Worm (Caenorhabditis elegans) whole organism, L4 larva: Measurements from ENCODE around the gene nspc-19.
A peak's percentile ranks its signal among the peaks of the same experiment; 100 is the strongest.

Source experiments
- D1046.2 ChIP-seq: fragments of 200-800 bp; sonication (Bioruptor generic); IDR thresholded peaks from 2 replicates; pipeline ENCODE4 v1.3.6; 2022; ENCODE audit warnings: missing genetic modification characterization, missing compliant biosample characterization
- F37D6.2 ChIP-seq: sonication (generic microtip); optimal IDR thresholded peaks from 2 replicates; lab custom pipeline; 2016; ENCODE audit warnings: mild to moderate bottlenecking, missing genetic modification characterization, missing compliant biosample characterization
- F44E2.7 ChIP-seq: fragments of 200-800 bp; sonication (Bioruptor generic); IDR thresholded peaks from 2 replicates; pipeline ENCODE4 v2.1.2; 2022; ENCODE audit warnings: missing genetic modification characterization, missing compliant biosample characterization
- R02D3.7 ChIP-seq: fragments of 150-350 bp; sonication (generic microtip); optimal IDR thresholded peaks from 3 replicates; lab custom pipeline; 2014; ENCODE audit warnings: missing biosample characterization, missing genetic modification characterization
- T20F7.1 ChIP-seq: fragments of 200-800 bp; sonication (Bioruptor generic); optimal IDR thresholded peaks from 2 replicates; lab custom pipeline; 2018; ENCODE audit warnings: mild to moderate bottlenecking, missing genetic modification characterization, missing compliant biosample characterization
- T26A8.4 ChIP-seq: fragments of 200-800 bp; sonication (Bioruptor generic); IDR thresholded peaks from 2 replicates; pipeline ENCODE4 v1.3.6; 2022; ENCODE audit warnings: missing genetic modification characterization, missing compliant biosample characterization
- aha-1 ChIP-seq: fragments of 150-350 bp; peaks from one replicate; lab custom pipeline; 2014; ENCODE audit warnings: missing biosample characterization, missing genetic modification characterization
- aly-2 ChIP-seq: sonication (generic microtip); optimal IDR thresholded peaks from 2 replicates; lab custom pipeline; 2018; ENCODE audit warnings: missing biosample characterization, missing genetic modification characterization
- ama-1 ChIP-seq: fragments of 150-350 bp; optimal IDR thresholded peaks from 2 replicates; lab custom pipeline; 2014; ENCODE audit warnings: inconsistent platforms, mixed read lengths
- arid-1 ChIP-seq: fragments of 200-800 bp; sonication (Bioruptor generic); conservative IDR thresholded peaks from 2 replicates; pipeline ENCODE4 v1.3.6; 2022; ENCODE audit warnings: missing genetic modification reagents, missing genetic modification characterization, missing compliant biosample characterization
- ceh-32 ChIP-seq: sonication (generic microtip); optimal IDR thresholded peaks from 2 replicates; lab custom pipeline; 2016; ENCODE audit warnings: mild to moderate bottlenecking, missing genetic modification characterization, missing compliant biosample characterization; ENCODE audit not compliant: poor library complexity
- ceh-82 ChIP-seq: sonication (generic microtip); optimal IDR thresholded peaks from 2 replicates; lab custom pipeline; 2017; ENCODE audit warnings: missing biosample characterization, missing genetic modification characterization
- ces-1 ChIP-seq: fragments of 150-350 bp; sonication (generic microtip); optimal IDR thresholded peaks from 4 replicates; lab custom pipeline; 2014; ENCODE audit warnings: missing biosample characterization, missing genetic modification reagents, missing genetic modification characterization
- daf-16 ChIP-seq, 3 experiments: sonication (generic microtip); optimal IDR thresholded peaks; 2 replicates each; lab custom pipeline; 2016 to 2017; ENCODE audit warnings: missing genetic modification characterization in 3 of 3, missing genetic modification reagents in 3 of 3, mild to moderate bottlenecking in 2 of 3, missing compliant biosample characterization in 2 of 3, missing biosample characterization in 1 of 3, moderate library complexity in 1 of 3
- daf-19 ChIP-seq: fragments of 200-800 bp; sonication (Bioruptor generic); conservative IDR thresholded peaks from 2 replicates; pipeline ENCODE4 v1.3.6; 2022; ENCODE audit warnings: missing genetic modification characterization, missing compliant biosample characterization
- dpl-1 ChIP-seq: fragments of 150-350 bp; optimal IDR thresholded peaks from 2 replicates; lab custom pipeline; 2014; ENCODE audit warnings: missing biosample characterization, missing genetic modification reagents, missing genetic modification characterization
- duxl-1 ChIP-seq: sonication (generic microtip); optimal IDR thresholded peaks from 2 replicates; lab custom pipeline; 2016; ENCODE audit warnings: mild to moderate bottlenecking, missing genetic modification characterization, moderate library complexity, missing compliant biosample characterization; ENCODE audit not compliant: poor library complexity
- dve-1 ChIP-seq: sonication (generic microtip); optimal IDR thresholded peaks from 2 replicates; lab custom pipeline; 2017; ENCODE audit warnings: antibody characterized with exemption, mild to moderate bottlenecking, missing genetic modification characterization, missing compliant biosample characterization; ENCODE audit not compliant: insufficient read depth
- fkh-10 ChIP-seq: fragments of 150-350 bp; optimal IDR thresholded peaks from 2 replicates; lab custom pipeline; 2014; ENCODE audit warnings: missing biosample characterization, missing genetic modification reagents, missing genetic modification characterization
- fos-1 ChIP-seq: fragments of 150-350 bp; optimal IDR thresholded peaks from 2 replicates; lab custom pipeline; 2014; ENCODE audit warnings: missing biosample characterization, missing genetic modification characterization
- gei-8 ChIP-seq: fragments of 200-800 bp; sonication (Bioruptor generic); optimal IDR thresholded peaks from 2 replicates; lab custom pipeline; 2018; ENCODE audit warnings: mild to moderate bottlenecking, missing genetic modification characterization, missing compliant biosample characterization
- hlh-11 ChIP-seq: fragments of 200-800 bp; sonication (Bioruptor generic); optimal IDR thresholded peaks from 2 replicates; lab custom pipeline; 2018; ENCODE audit warnings: mild to moderate bottlenecking, missing genetic modification characterization, missing compliant biosample characterization
- hlh-30 ChIP-seq: sonication (generic microtip); optimal IDR thresholded peaks from 2 replicates; lab custom pipeline; 2017; ENCODE audit warnings: antibody characterized with exemption, mild to moderate bottlenecking, missing genetic modification characterization, missing compliant biosample characterization; ENCODE audit not compliant: insufficient read depth
- lsy-2 ChIP-seq, 2 experiments: fragments of 150-350 bp in 1 of 2; sonication (generic microtip) in 1 of 2; optimal IDR thresholded peaks; 2 replicates each; lab custom pipeline; 2014 to 2017; ENCODE audit warnings: missing biosample characterization in 2 of 2, missing genetic modification characterization in 2 of 2
- mdl-1 ChIP-seq, 2 experiments: fragments of 150-350 bp in 1 of 2; sonication (generic microtip) in 1 of 2; optimal IDR thresholded peaks; 2 replicates each; lab custom pipeline; 2014 to 2017; ENCODE audit warnings: missing biosample characterization in 2 of 2, missing genetic modification characterization in 2 of 2
- mdt-29 ChIP-seq: fragments of 200-800 bp; sonication (Bioruptor generic); IDR thresholded peaks from 2 replicates; pipeline ENCODE4 v1.3.6; 2022; ENCODE audit warnings: missing genetic modification reagents, missing genetic modification characterization, missing compliant biosample characterization
- mxl-2 ChIP-seq: fragments of 200-800 bp; sonication (Bioruptor generic); conservative IDR thresholded peaks from 2 replicates; pipeline ENCODE4 v1.3.6; 2022; ENCODE audit warnings: missing genetic modification reagents, missing genetic modification characterization, missing compliant biosample characterization
- mxl-3 ChIP-seq: fragments of 200-800 bp; sonication (Bioruptor generic); optimal IDR thresholded peaks from 2 replicates; lab custom pipeline; 2018; ENCODE audit warnings: mild to moderate bottlenecking, missing genetic modification characterization, missing compliant biosample characterization
- nhr-10 ChIP-seq: fragments of 150-350 bp; optimal IDR thresholded peaks from 2 replicates; lab custom pipeline; 2014; ENCODE audit warnings: missing biosample characterization, missing genetic modification characterization
- nhr-11 ChIP-seq: fragments of 150-350 bp; optimal IDR thresholded peaks from 2 replicates; lab custom pipeline; 2014; ENCODE audit warnings: missing biosample characterization, missing genetic modification characterization
- nhr-237 ChIP-seq: sonication (generic microtip); optimal IDR thresholded peaks from 2 replicates; lab custom pipeline; 2017; ENCODE audit warnings: missing biosample characterization, missing genetic modification characterization
- nhr-28 ChIP-seq: fragments of 150-350 bp; optimal IDR thresholded peaks from 2 replicates; lab custom pipeline; 2014; ENCODE audit warnings: missing biosample characterization, missing genetic modification characterization
- nhr-48 ChIP-seq: sonication (generic microtip); optimal IDR thresholded peaks from 2 replicates; lab custom pipeline; 2016; ENCODE audit warnings: mild to moderate bottlenecking, missing genetic modification characterization, missing compliant biosample characterization
- nhr-76 ChIP-seq: fragments of 150-350 bp; optimal IDR thresholded peaks from 2 replicates; lab custom pipeline; 2014; ENCODE audit warnings: missing biosample characterization, missing genetic modification characterization
- nhr-77 ChIP-seq: fragments of 150-350 bp; optimal IDR thresholded peaks from 2 replicates; lab custom pipeline; 2014; ENCODE audit warnings: missing biosample characterization, missing genetic modification characterization
- pqm-1 ChIP-seq: sonication (generic microtip); optimal IDR thresholded peaks from 2 replicates; lab custom pipeline; 2017; ENCODE audit warnings: missing biosample characterization, missing genetic modification characterization
- rbr-2 ChIP-seq: sonication (generic microtip); optimal IDR thresholded peaks from 2 replicates; lab custom pipeline; 2016; ENCODE audit warnings: missing genotype, missing genetic modification characterization, missing compliant biosample characterization
- tra-1 ChIP-seq: fragments of 200-800 bp; sonication (Bioruptor generic); IDR thresholded peaks from 2 replicates; pipeline ENCODE4 v1.3.6; 2022; ENCODE audit warnings: missing genetic modification reagents, missing genetic modification characterization, missing compliant biosample characterization
- unc-62 ChIP-seq, 3 experiments: fragments of 150-350 bp in 1 of 3; sonication (generic microtip); optimal IDR thresholded peaks in 2 of 3; peaks in 1 of 3; 1 replicate in 1 of 3; 2 replicates in 2 of 3; lab custom pipeline; 2014 to 2017; ENCODE audit warnings: missing biosample characterization in 3 of 3, missing genetic modification characterization in 3 of 3, missing genetic modification reagents in 3 of 3, missing genotype in 1 of 3
- vab-7 ChIP-seq: fragments of 200-800 bp; sonication (Bioruptor generic); IDR thresholded peaks from 2 replicates; pipeline ENCODE4 v1.3.6; 2022; ENCODE audit warnings: missing genetic modification reagents, missing genetic modification characterization, missing compliant biosample characterization
- zag-1 ChIP-seq: fragments of 150-350 bp; optimal IDR thresholded peaks from 2 replicates; lab custom pipeline; 2014; ENCODE audit warnings: missing biosample characterization, missing genetic modification characterization
- zfp-2 ChIP-seq: sonication (generic microtip); optimal IDR thresholded peaks from 2 replicates; lab custom pipeline; 2016; ENCODE audit warnings: mild to moderate bottlenecking, missing genetic modification characterization, missing compliant biosample characterization

Gene nspc-19

ce11 chrX:14484827-14485226 is 43.7 kb upstream of the nspc-19 start, which contains the start of gene M163.8:
Gene M163.8 (plus strand): TSS chrX:14485127.
- TF ChIP-seq fos-1 (tag; lab: Kevin White, UChicago) (no peak), vab-7 (GFP tag; lab: Robert Waterston, UW) (no peak), duxl-1 (tag; lab: Kevin White, UChicago) (no peak), R02D3.7 (tag; lab: Kevin White, UChicago) (no peak), nhr-237 (tag; lab: Kevin White, UChicago) (no peak), mdt-29 (GFP tag; lab: Robert Waterston, UW) (no peak), T20F7.1 (no peak), nhr-77 (no peak), mxl-2 (GFP tag; lab: Robert Waterston, UW) (no peak)

ce11 chrX:14486503-14486902 is 42.0 kb upstream of the nspc-19 start:
- TF ChIP-seq unc-62 (GFP tag; optimal IDR thresholded peaks at IDR 0.05 in 1 of 2; lab: Kevin White, UChicago) (peak in 1 of 2 experiments; percentile 7), unc-62 (tag; optimal IDR thresholded peaks at IDR 0.05; lab: Kevin White, UChicago) (no peak), ceh-82 (tag; lab: Kevin White, UChicago) (no peak)

DNA sequence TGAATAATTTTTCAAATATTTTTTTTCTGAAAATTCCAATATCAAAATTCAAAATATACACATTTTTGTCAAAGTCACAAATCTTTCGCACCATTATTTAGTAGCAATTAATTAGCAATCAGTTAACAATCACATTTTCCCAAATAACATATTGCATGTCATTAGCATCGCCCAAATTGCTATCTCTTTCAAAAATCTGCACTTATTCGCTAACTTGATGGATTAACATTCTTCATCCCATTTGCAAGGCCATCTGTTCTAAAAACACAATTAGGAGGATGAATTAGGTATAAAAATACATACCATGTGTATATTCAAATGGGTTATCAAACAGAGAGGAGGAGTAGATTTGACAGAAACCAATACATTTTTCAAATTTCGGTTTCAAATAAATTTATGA is 41.2 kb upstream of the nspc-19 start:
- TF ChIP-seq aha-1 (peak; percentile 7), mdl-1 (tag; optimal IDR thresholded peaks at IDR 0.05; lab: Kevin White, UChicago) (no peak)

ce11 chrX:14487832-14488231 is 40.7 kb upstream of the nspc-19 start:
- no peak for TF ChIP-seq pqm-1 (tag; lab: Kevin White, UChicago)
- no peak for TF ChIP-seq nhr-10
- no peak for TF ChIP-seq daf-16 (GFP tag; optimal IDR thresholded peaks at IDR 0.05; lab: Kevin White, UChicago)
- peak; percentile 12 for TF ChIP-seq daf-16 (tag; optimal IDR thresholded peaks at IDR 0.05; lab: Kevin White, UChicago)
- peak in 1 of 2 experiments; percentile 71 for TF ChIP-seq unc-62 (GFP tag; optimal IDR thresholded peaks at IDR 0.05 in 1 of 2; lab: Kevin White, UChicago)
- TF ChIP-seq unc-62 (tag; optimal IDR thresholded peaks at IDR 0.05; lab: Kevin White, UChicago) = no peak
- TF ChIP-seq zag-1 (tag; lab: Kevin White, UChicago) = no peak

DNA sequence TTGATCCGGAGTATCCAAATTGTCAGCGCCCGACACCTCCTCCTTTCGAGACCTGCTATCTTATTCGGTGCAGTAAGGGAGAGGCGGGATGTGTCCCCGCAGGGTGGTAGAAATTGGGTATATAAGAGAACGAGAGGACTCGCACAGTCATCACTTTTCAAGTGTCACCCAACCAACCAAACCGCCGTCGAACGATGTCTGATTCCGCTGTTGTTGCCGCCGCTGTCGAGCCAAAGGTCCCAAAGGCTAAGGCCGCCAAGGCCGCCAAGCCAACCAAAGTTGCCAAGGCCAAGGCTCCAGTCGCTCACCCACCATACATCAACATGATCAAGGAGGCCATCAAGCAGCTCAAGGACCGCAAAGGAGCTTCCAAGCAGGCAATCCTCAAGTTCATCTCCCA is 38.6 kb upstream of the nspc-19 start, which contains the start of gene his-24:
Gene his-24 (plus strand): TSS at position 150 of the 400 bp plus-strand sequence.
- TF ChIP-seq dpl-1 (GFP tag; lab: Kevin White, UChicago) (peak; percentile 45), nhr-28 (tag; lab: Kevin White, UChicago) (peak; percentile 56), hlh-11 (tag; lab: Kevin White, UChicago) (peak; percentile 70), D1046.2 (GFP tag; lab: Robert Waterston, UW) (0 out of 2 replicates have a peak, but pooled peaks have one; percentile 53), nhr-76 (no peak), dve-1 (tag; lab: Kevin White, UChicago) (peak; percentile 81), fkh-10 (GFP tag; lab: Kevin White, UChicago) (peak; percentile 6), mxl-3 (GFP tag; lab: Kevin White, UChicago) (peak; percentile 56), arid-1 (no peak), R02D3.7 (tag; lab: Kevin White, UChicago) (no peak), F44E2.7 (GFP tag; lab: Robert Waterston, UW) (no peak), pqm-1 (tag; lab: Kevin White, UChicago) (peak; percentile 40), zfp-2 (no peak), aly-2 (tag; lab: Kevin White, UChicago) (no peak), hlh-30 (tag; lab: Kevin White, UChicago) (peak; percentile 71), vab-7 (GFP tag; lab: Robert Waterston, UW) (0 out of 2 replicates have a peak, but pooled peaks have one; percentile 32), gei-8 (no peak), nhr-11 (peak; percentile 48), T26A8.4 (peak; percentile 54), ces-1 (no peak), mdl-1 (tag; optimal IDR thresholded peaks at IDR 0.05; lab: Kevin White, UChicago) (peak in 1 of 2 experiments; percentile 32), tra-1 (GFP tag; lab: Robert Waterston, UW) (peak; percentile 73), nhr-48 (tag; lab: Kevin White, UChicago) (peak; percentile 8), ceh-82 (tag; lab: Kevin White, UChicago) (no peak), rbr-2 (tag; lab: Kevin White, UChicago) (peak; percentile 59), F37D6.2 (peak; percentile 19), fos-1 (tag; lab: Kevin White, UChicago) (no peak), ama-1 (lab: Kevin White, UChicago) (peak; percentile 83), aha-1 (peak; percentile 99), lsy-2 (tag; optimal IDR thresholded peaks at IDR 0.05; lab: Kevin White, UChicago) (peak in 1 of 2 experiments; percentile 70), ceh-32 (tag; lab: Kevin White, UChicago) (no peak), daf-19 (GFP tag; lab: Robert Waterston, UW) (no peak)
